Worm (Caenorhabditis elegans) whole organism, L4 larva: ENCODE results near the gene F20G2.6.

Source experiments
- F49E8.2 ChIP-seq: sonication (generic microtip); optimal IDR thresholded peaks from 2 replicates; lab custom pipeline; 2016; ENCODE audit warnings: missing compliant biosample characterization, mild to moderate bottlenecking, missing genetic modification characterization, borderline replicate concordance
- ceh-82 ChIP-seq: sonication (generic microtip); optimal IDR thresholded peaks from 2 replicates; lab custom pipeline; 2017; ENCODE audit warnings: missing biosample characterization, missing genetic modification characterization
- nhr-11 ChIP-seq: fragments of 150-350 bp; optimal IDR thresholded peaks from 2 replicates; lab custom pipeline; 2014; ENCODE audit warnings: missing biosample characterization, missing genetic modification characterization
- nhr-25 ChIP-seq: sonication (generic microtip); optimal IDR thresholded peaks from 2 replicates; lab custom pipeline; 2017; ENCODE audit warnings: missing genetic modification characterization, mild to moderate bottlenecking, missing compliant biosample characterization, antibody characterized with exemption, moderate library complexity, borderline replicate concordance; ENCODE audit not compliant: insufficient read depth
- pqm-1 ChIP-seq: sonication (generic microtip); optimal IDR thresholded peaks from 2 replicates; lab custom pipeline; 2017; ENCODE audit warnings: missing biosample characterization, missing genetic modification characterization
- skn-1 ChIP-seq: fragments of 150-350 bp; optimal IDR thresholded peaks from 2 replicates; lab custom pipeline; 2014; ENCODE audit warnings: missing biosample characterization, missing genetic modification characterization
- zag-1 ChIP-seq: fragments of 150-350 bp; optimal IDR thresholded peaks from 2 replicates; lab custom pipeline; 2014; ENCODE audit warnings: missing biosample characterization, missing genetic modification characterization

- TF ChIP-seq nhr-25 (peak; percentile 46), ceh-82 (no peak), skn-1 (tag; lab: Kevin White, UChicago) (no peak), pqm-1 (tag; lab: Kevin White, UChicago) (no peak), nhr-11 (tag; lab: Kevin White, UChicago) (peak; percentile 96), zag-1 (tag; lab: Kevin White, UChicago) (no peak), F49E8.2 (tag; lab: Kevin White, UChicago) (no peak)
Observed at ce11 chrV:13789362-13789761, 26.5 kb downstream of the F20G2.6 start.
